Worm (Caenorhabditis elegans) whole organism, L2 larva: ENCODE results near the gene der-2.

Source experiments
- C34F6.9 ChIP-seq: fragments of 150-350 bp; optimal IDR thresholded peaks from 2 replicates; lab custom pipeline; 2014; ENCODE audit warnings: missing biosample characterization, missing genetic modification characterization
- F13H6.1 ChIP-seq: sonication (generic microtip); optimal IDR thresholded peaks from 2 replicates; lab custom pipeline; 2016; ENCODE audit warnings: missing genetic modification characterization, missing compliant biosample characterization
- Y55F3AM.14 ChIP-seq: fragments of 200-800 bp; sonication (Bioruptor generic); optimal IDR thresholded peaks from 2 replicates; lab custom pipeline; 2018; ENCODE audit warnings: mild to moderate bottlenecking, missing genetic modification characterization, missing compliant biosample characterization
- alr-1 ChIP-seq: fragments of 150-350 bp; optimal IDR thresholded peaks from 2 replicates; lab custom pipeline; 2014; ENCODE audit warnings: missing biosample characterization, missing genetic modification characterization
- aly-2 ChIP-seq: fragments of 150-350 bp; optimal IDR thresholded peaks from 2 replicates; lab custom pipeline; 2014; ENCODE audit warnings: missing biosample characterization, missing genetic modification characterization
- ama-1 ChIP-seq: fragments of 150-350 bp; optimal IDR thresholded peaks from 2 replicates; lab custom pipeline; 2018; ENCODE audit warnings: inconsistent platforms
- ceh-82 ChIP-seq: fragments of 150-350 bp; optimal IDR thresholded peaks from 2 replicates; lab custom pipeline; 2014; ENCODE audit warnings: missing biosample characterization, missing genetic modification characterization
- crh-2 ChIP-seq: sonication (generic microtip); optimal IDR thresholded peaks from 2 replicates; lab custom pipeline; 2017; ENCODE audit warnings: missing biosample characterization, missing genetic modification characterization
- egl-27 ChIP-seq: sonication (generic microtip); optimal IDR thresholded peaks from 3 replicates; lab custom pipeline; 2017; ENCODE audit warnings: missing biosample characterization, missing genetic modification reagents, missing genetic modification characterization
- elt-1 ChIP-seq: fragments of 150-350 bp; optimal IDR thresholded peaks from 2 replicates; lab custom pipeline; 2014; ENCODE audit warnings: missing biosample characterization, missing genetic modification characterization
- elt-3 ChIP-seq: sonication (generic microtip); optimal IDR thresholded peaks from 2 replicates; lab custom pipeline; 2017; ENCODE audit warnings: missing biosample characterization, missing genetic modification characterization
- fos-1 ChIP-seq: fragments of 150-350 bp; optimal IDR thresholded peaks from 2 replicates; lab custom pipeline; 2014; ENCODE audit warnings: missing biosample characterization, missing genetic modification characterization
- gmeb-1 ChIP-seq: fragments of 150-350 bp; optimal IDR thresholded peaks from 2 replicates; lab custom pipeline; 2014; ENCODE audit warnings: missing biosample characterization, missing genetic modification characterization
- lin-11 ChIP-seq: fragments of 150-350 bp; sonication (generic microtip); optimal IDR thresholded peaks from 2 replicates; lab custom pipeline; 2014; ENCODE audit warnings: missing biosample characterization, missing genetic modification characterization, inconsistent platforms, mixed read lengths
- lin-39 ChIP-seq: fragments of 150-350 bp; optimal IDR thresholded peaks from 2 replicates; lab custom pipeline; 2014; ENCODE audit warnings: missing biosample characterization, missing genetic modification reagents, missing genetic modification characterization
- lsy-2 ChIP-seq, 2 experiments: fragments of 150-350 bp in 1 of 2; sonication (generic microtip) in 1 of 2; optimal IDR thresholded peaks; 2 replicates each; lab custom pipeline; 2014 to 2017; ENCODE audit warnings: missing biosample characterization in 2 of 2, missing genetic modification characterization in 2 of 2
- mab-5 ChIP-seq: fragments of 150-350 bp; optimal IDR thresholded peaks from 2 replicates; lab custom pipeline; 2014; ENCODE audit warnings: missing biosample characterization, missing genetic modification characterization
- mdl-1 ChIP-seq, 2 experiments: fragments of 150-350 bp in 1 of 2; sonication (generic microtip) in 1 of 2; optimal IDR thresholded peaks; 2 replicates each; lab custom pipeline; 2017; ENCODE audit warnings: missing biosample characterization in 2 of 2, missing genetic modification characterization in 2 of 2
- nhr-10 ChIP-seq: sonication (generic microtip); optimal IDR thresholded peaks from 2 replicates; lab custom pipeline; 2017; ENCODE audit warnings: missing biosample characterization, missing genetic modification characterization
- nhr-11 ChIP-seq: fragments of 150-350 bp; optimal IDR thresholded peaks from 2 replicates; lab custom pipeline; 2014; ENCODE audit warnings: missing biosample characterization, missing genetic modification characterization
- nhr-129 ChIP-seq: fragments of 150-350 bp; optimal IDR thresholded peaks from 2 replicates; lab custom pipeline; 2014; ENCODE audit warnings: missing biosample characterization, missing genetic modification characterization
- nhr-21 ChIP-seq: fragments of 150-350 bp; optimal IDR thresholded peaks from 2 replicates; lab custom pipeline; 2014; ENCODE audit warnings: missing biosample characterization, missing genetic modification characterization
- nhr-237 ChIP-seq: fragments of 150-350 bp; optimal IDR thresholded peaks from 2 replicates; lab custom pipeline; 2014; ENCODE audit warnings: missing biosample characterization, missing genetic modification characterization
- nhr-25 ChIP-seq: fragments of 150-350 bp; sonication (generic microtip); optimal IDR thresholded peaks from 3 replicates; lab custom pipeline; 2014; ENCODE audit warnings: missing biosample characterization, missing genetic modification characterization
- nhr-6 ChIP-seq: fragments of 150-350 bp; optimal IDR thresholded peaks from 2 replicates; lab custom pipeline; 2014; ENCODE audit warnings: missing biosample characterization, missing genetic modification characterization
- peb-1 ChIP-seq: fragments of 150-350 bp; optimal IDR thresholded peaks from 2 replicates; lab custom pipeline; 2014; ENCODE audit warnings: missing biosample characterization, missing genetic modification characterization
- sem-4 ChIP-seq: fragments of 150-350 bp; optimal IDR thresholded peaks from 2 replicates; lab custom pipeline; 2014; ENCODE audit warnings: missing biosample characterization, missing genetic modification reagents, missing genetic modification characterization
- skn-1 ChIP-seq: sonication (generic microtip); optimal IDR thresholded peaks from 2 replicates; lab custom pipeline; 2017; ENCODE audit warnings: missing biosample characterization, missing genetic modification characterization
- sma-3 ChIP-seq: sonication (generic microtip); optimal IDR thresholded peaks from 2 replicates; lab custom pipeline; 2016; ENCODE audit warnings: missing genetic modification reagents, missing genetic modification characterization, missing compliant biosample characterization
- sma-9 ChIP-seq, 2 experiments: fragments of 150-350 bp in 1 of 2; sonication (generic microtip) in 1 of 2; optimal IDR thresholded peaks; 2 replicates each; lab custom pipeline; 2014 to 2016; ENCODE audit warnings: missing genetic modification characterization in 2 of 2, mild to moderate bottlenecking in 1 of 2, missing biosample characterization in 1 of 2, missing compliant biosample characterization in 1 of 2, missing genetic modification reagents in 1 of 2, moderate library complexity in 1 of 2
- unc-55 ChIP-seq: fragments of 150-350 bp; sonication (generic microtip); optimal IDR thresholded peaks from 3 replicates; lab custom pipeline; 2014; ENCODE audit warnings: missing biosample characterization, missing genetic modification reagents, missing genetic modification characterization
- unc-62 ChIP-seq: fragments of 150-350 bp; optimal IDR thresholded peaks from 2 replicates; lab custom pipeline; 2014; ENCODE audit warnings: missing biosample characterization, missing genetic modification reagents, missing genetic modification characterization
- zag-1 ChIP-seq: fragments of 150-350 bp; optimal IDR thresholded peaks from 2 replicates; lab custom pipeline; 2014; ENCODE audit warnings: missing biosample characterization, missing genetic modification characterization
- ztf-1 ChIP-seq: fragments of 200-800 bp; sonication (Bioruptor generic); conservative IDR thresholded peaks from 2 replicates; pipeline ENCODE4 v1.3.6; 2022; ENCODE audit warnings: missing genetic modification characterization, missing compliant biosample characterization
- ztf-11 ChIP-seq: sonication (generic microtip); optimal IDR thresholded peaks from 2 replicates; lab custom pipeline; 2017; ENCODE audit warnings: missing biosample characterization, missing genetic modification characterization
- ztf-4 ChIP-seq: fragments of 150-350 bp; optimal IDR thresholded peaks from 2 replicates; lab custom pipeline; 2014; ENCODE audit warnings: missing biosample characterization, missing genetic modification characterization

der-2 gene

ce11 chrIII:7223029-7223428 lies at the start of gene der-2:
Gene der-2 (minus strand): TSS chrIII:7223129.
- TF ChIP-seq alr-1 (tag; lab: Kevin White, UChicago) (no peak), nhr-10 (no peak), zag-1 (no peak)

- TF ChIP-seq mdl-1 (tag; optimal IDR thresholded peaks at IDR 0.05; lab: Kevin White, UChicago) (peak in 1 of 2 experiments; percentile 25), ceh-82 (tag; lab: Kevin White, UChicago) (no peak), ztf-4 (tag; lab: Kevin White, UChicago) (no peak), C34F6.9 (tag; lab: Kevin White, UChicago) (peak; percentile 81), F13H6.1 (peak; percentile 59), sma-9 (GFP tag; optimal IDR thresholded peaks at IDR 0.05; lab: Kevin White, UChicago) (peak; percentile 77), sma-9 (tag; optimal IDR thresholded peaks at IDR 0.05; lab: Kevin White, UChicago) (no peak), sem-4 (tag; lab: Kevin White, UChicago) (no peak), ztf-1 (GFP tag; lab: Robert Waterston, UW) (no peak), lin-11 (no peak), ama-1 (lab: Kevin White, UChicago) (peak; percentile 68), crh-2 (tag; lab: Kevin White, UChicago) (peak; percentile 56), nhr-237 (no peak), zag-1 (no peak), elt-1 (tag; lab: Kevin White, UChicago) (no peak), nhr-11 (tag; lab: Kevin White, UChicago) (no peak), fos-1 (tag; lab: Kevin White, UChicago) (peak; percentile 9), unc-55 (GFP tag; lab: Kevin White, UChicago) (peak; percentile 7), nhr-25 (peak; percentile 59), mab-5 (tag; lab: Kevin White, UChicago) (peak; percentile 70), elt-3 (tag; lab: Kevin White, UChicago) (no peak), sma-3 (GFP tag; lab: Kevin White, UChicago) (peak; percentile 41), lin-39 (tag; lab: Kevin White, UChicago) (no peak), alr-1 (tag; lab: Kevin White, UChicago) (no peak), ztf-11 (tag; lab: Kevin White, UChicago) (no peak), nhr-6 (tag; lab: Kevin White, UChicago) (peak; percentile 35), peb-1 (tag; lab: Kevin White, UChicago) (no peak), gmeb-1 (tag; lab: Kevin White, UChicago) (peak; percentile 28), nhr-129 (tag; lab: Kevin White, UChicago) (peak; percentile 86), lsy-2 (tag; optimal IDR thresholded peaks at IDR 0.05; lab: Kevin White, UChicago) (peak in 1 of 2 experiments; percentile 61), skn-1 (tag; lab: Kevin White, UChicago) (no peak), Y55F3AM.14 (GFP tag; lab: Kevin White, UChicago) (no peak)
Observed at ce11 chrIII:7272088-7272487, 49.2 kb upstream of the der-2 start.

- TF ChIP-seq C34F6.9 (tag; lab: Kevin White, UChicago) (no peak), nhr-25 (peak; percentile 13), sma-3 (GFP tag; lab: Kevin White, UChicago) (peak; percentile 12), mab-5 (tag; lab: Kevin White, UChicago) (no peak)
- TF ChIP-seq, all 48 proteins: peak for 2
Observed at ce11 chrIII:7271083-7271482, 48.2 kb upstream of the der-2 start.

ce11 chrIII:7263028-7263427 lies 40.1 kb upstream of the der-2 start:
- TF ChIP-seq unc-62 = no peak
- no peak for TF ChIP-seq unc-55 (GFP tag; lab: Kevin White, UChicago)
- TF ChIP-seq mab-5 (tag; lab: Kevin White, UChicago) = no peak
- no peak for TF ChIP-seq nhr-21 (tag; lab: Kevin White, UChicago)
- TF ChIP-seq ztf-11 (tag; lab: Kevin White, UChicago) = no peak
- TF ChIP-seq aly-2 = no peak

- TF ChIP-seq peb-1 (tag; lab: Kevin White, UChicago) (no peak), nhr-21 (tag; lab: Kevin White, UChicago) (no peak), elt-1 (tag; lab: Kevin White, UChicago) (no peak), egl-27 (tag; lab: Kevin White, UChicago) (no peak)
- TF ChIP-seq, all 48 proteins: peak for 0
Observed at ce11 chrIII:7262592-7262991, 39.7 kb upstream of the der-2 start.
